Fruit fly (Drosophila melanogaster) whole organism, prepupa: ENCODE data around the gene CG15747.

Experiments
- Blimp-1 ChIP-seq: fragments of 200-800 bp; sonication (Bioruptor generic); optimal IDR thresholded peaks from 3 replicates; lab custom pipeline; 2017; ENCODE audit warnings: missing biosample characterization, missing genetic modification characterization, mild to moderate bottlenecking, moderate library complexity, missing genetic modification reagents
- CG10631 ChIP-seq: fragments of 200-800 bp; sonication (Bioruptor generic); optimal IDR thresholded peaks from 2 replicates; lab custom pipeline; 2016; ENCODE audit warnings: missing biosample characterization, missing genetic modification characterization
- CG10669 ChIP-seq: fragments of 200-800 bp; sonication (Bioruptor generic); optimal IDR thresholded peaks from 3 replicates; lab custom pipeline; 2018; ENCODE audit warnings: missing biosample characterization, mild to moderate bottlenecking, missing genetic modification characterization, moderate library complexity
- CG11294 ChIP-seq: fragments of 200-800 bp; sonication (Bioruptor generic); IDR thresholded peaks from 2 replicates; pipeline ENCODE4 v1.3.6; 2022; ENCODE audit warnings: missing biosample characterization, missing genetic modification characterization
- CG11762 ChIP-seq: fragments of 200-800 bp; sonication (Bioruptor generic); optimal IDR thresholded peaks from 3 replicates; lab custom pipeline; 2016; ENCODE audit warnings: missing biosample characterization, missing genetic modification characterization; ENCODE audit not compliant: insufficient read depth
- CG11902 ChIP-seq: fragments of 200-800 bp; sonication (Bioruptor generic); optimal IDR thresholded peaks from 3 replicates; lab custom pipeline; 2016; ENCODE audit warnings: missing biosample characterization, missing genetic modification characterization
- CG16779 ChIP-seq: fragments of 200-800 bp; sonication (Bioruptor generic); optimal IDR thresholded peaks from 3 replicates; lab custom pipeline; 2017; ENCODE audit warnings: missing biosample characterization, mild to moderate bottlenecking, missing genetic modification characterization
- CG3032 ChIP-seq: fragments of 200-800 bp; optimal IDR thresholded peaks from 2 replicates; lab custom pipeline; 2019; ENCODE audit warnings: missing biosample characterization, mild to moderate bottlenecking, missing genetic modification characterization, moderate library complexity
- CG32006 ChIP-seq: fragments of 200-800 bp; sonication (Bioruptor generic); optimal IDR thresholded peaks from 3 replicates; lab custom pipeline; 2017; ENCODE audit warnings: missing biosample characterization, mild to moderate bottlenecking, missing genetic modification characterization
- CG34406 ChIP-seq: fragments of 200-800 bp; sonication (Bioruptor generic); optimal IDR thresholded peaks from 3 replicates; lab custom pipeline; 2016; ENCODE audit warnings: missing biosample characterization, missing genetic modification characterization
- CG3919 ChIP-seq: fragments of 200-800 bp; sonication (Bioruptor generic); optimal IDR thresholded peaks from 3 replicates; lab custom pipeline; 2016; ENCODE audit warnings: missing biosample characterization, missing genetic modification characterization
- CG4318 ChIP-seq: fragments of 200-800 bp; sonication (Bioruptor generic); optimal IDR thresholded peaks from 3 replicates; lab custom pipeline; 2017; ENCODE audit warnings: missing biosample characterization, mild to moderate bottlenecking, missing genetic modification characterization
- CG6276 ChIP-seq: fragments of 200-800 bp; sonication (Bioruptor generic); optimal IDR thresholded peaks from 2 replicates; lab custom pipeline; 2017; ENCODE audit warnings: missing biosample characterization, mild to moderate bottlenecking, missing genetic modification characterization
- CG6792 ChIP-seq: fragments of 200-800 bp; sonication (Bioruptor generic); optimal IDR thresholded peaks from 3 replicates; lab custom pipeline; 2016; ENCODE audit warnings: missing biosample characterization, missing genetic modification characterization
- CG6808 ChIP-seq: fragments of 200-800 bp; sonication (Bioruptor generic); optimal IDR thresholded peaks from 3 replicates; lab custom pipeline; 2017; ENCODE audit warnings: missing biosample characterization, missing genetic modification characterization, mild to moderate bottlenecking, moderate library complexity, missing genetic modification reagents
- CG6854 ChIP-seq: fragments of 200-800 bp; sonication (Bioruptor generic); optimal IDR thresholded peaks from 2 replicates; lab custom pipeline; 2017; ENCODE audit warnings: missing biosample characterization, mild to moderate bottlenecking, missing genetic modification characterization
- CG7368 ChIP-seq: fragments of 200-800 bp; sonication (Bioruptor generic); optimal IDR thresholded peaks from 3 replicates; lab custom pipeline; 2016; ENCODE audit warnings: missing biosample characterization, missing genetic modification characterization
- CG8632 ChIP-seq: fragments of 200-800 bp; sonication (Bioruptor generic); optimal IDR thresholded peaks from 3 replicates; lab custom pipeline; 2016; ENCODE audit warnings: missing biosample characterization, missing genetic modification characterization
- Eip75B ChIP-seq: fragments of 200-800 bp; sonication (Bioruptor generic); optimal IDR thresholded peaks from 3 replicates; lab custom pipeline; 2016; ENCODE audit warnings: missing biosample characterization, missing genetic modification characterization
- Eip78C ChIP-seq: fragments of 200-800 bp; sonication (Bioruptor generic); peaks from one replicate; lab custom pipeline; 2016; ENCODE audit warnings: missing biosample characterization, missing genetic modification characterization
- Ets21C ChIP-seq: fragments of 200-800 bp; sonication (Bioruptor generic); optimal IDR thresholded peaks from 3 replicates; lab custom pipeline; 2016; ENCODE audit warnings: missing biosample characterization, missing genetic modification characterization
- Ets96B ChIP-seq: fragments of 200-800 bp; optimal IDR thresholded peaks from 2 replicates; lab custom pipeline; 2019; ENCODE audit warnings: missing biosample characterization, mild to moderate bottlenecking, missing genetic modification characterization, moderate library complexity
- Gug ChIP-seq: fragments of 200-800 bp; sonication (Bioruptor generic); IDR thresholded peaks from 2 replicates; pipeline ENCODE4 v1.3.6; 2022; ENCODE audit warnings: missing biosample characterization, missing genetic modification characterization
- Hr4 ChIP-seq: fragments of 200-800 bp; sonication (Bioruptor generic); optimal IDR thresholded peaks from 3 replicates; lab custom pipeline; 2016; ENCODE audit warnings: missing biosample characterization, missing genetic modification characterization
- Lpt ChIP-seq: fragments of 200-800 bp; sonication (Bioruptor generic); optimal IDR thresholded peaks from 3 replicates; lab custom pipeline; 2016; ENCODE audit warnings: missing biosample characterization, missing genetic modification characterization
- Met ChIP-seq: fragments of 200-800 bp; sonication (Bioruptor generic); optimal IDR thresholded peaks from 3 replicates; lab custom pipeline; 2016; ENCODE audit warnings: missing biosample characterization, missing genetic modification characterization
- OdsH ChIP-seq: fragments of 200-800 bp; sonication (Bioruptor generic); optimal IDR thresholded peaks from 3 replicates; lab custom pipeline; 2016; ENCODE audit warnings: missing biosample characterization, missing genetic modification characterization
- Sox102F ChIP-seq: fragments of 200-800 bp; sonication (Bioruptor generic); optimal IDR thresholded peaks from 2 replicates; lab custom pipeline; 2016; ENCODE audit warnings: missing biosample characterization, mild to moderate bottlenecking, missing genetic modification characterization
- Sox14 ChIP-seq: fragments of 200-800 bp; sonication (Bioruptor generic); optimal IDR thresholded peaks from 3 replicates; lab custom pipeline; 2016; ENCODE audit warnings: missing biosample characterization, missing genetic modification characterization
- Sox15 ChIP-seq: fragments of 200-800 bp; sonication (Bioruptor generic); optimal IDR thresholded peaks from 3 replicates; lab custom pipeline; 2016; ENCODE audit warnings: missing biosample characterization, missing genetic modification characterization
- achi ChIP-seq: fragments of 200-800 bp; sonication (Bioruptor generic); optimal IDR thresholded peaks from 3 replicates; lab custom pipeline; 2016; ENCODE audit warnings: missing biosample characterization, missing genetic modification characterization
- cyc ChIP-seq: fragments of 200-800 bp; sonication (Bioruptor generic); optimal IDR thresholded peaks from 3 replicates; lab custom pipeline; 2016; ENCODE audit warnings: missing biosample characterization, missing genetic modification characterization
- dac ChIP-seq: fragments of 200-800 bp; sonication (Bioruptor generic); optimal IDR thresholded peaks from 2 replicates; lab custom pipeline; 2017; ENCODE audit warnings: missing biosample characterization, mild to moderate bottlenecking, missing genetic modification characterization
- dsx ChIP-seq: fragments of 200-800 bp; optimal IDR thresholded peaks from 3 replicates; lab custom pipeline; 2019; ENCODE audit warnings: missing biosample characterization, mild to moderate bottlenecking, missing genetic modification characterization, moderate library complexity; ENCODE audit not compliant: poor library complexity, severe bottlenecking
- eg ChIP-seq: fragments of 200-800 bp; sonication (Bioruptor generic); IDR thresholded peaks from 3 replicates; pipeline ENCODE4 v1.3.6; 2022; ENCODE audit warnings: missing biosample characterization, missing genetic modification characterization
- esn ChIP-seq: fragments of 200-800 bp; sonication (Bioruptor generic); optimal IDR thresholded peaks from 2 replicates; lab custom pipeline; 2016; ENCODE audit warnings: missing biosample characterization, mild to moderate bottlenecking, missing genetic modification characterization, moderate library complexity
- fd59A ChIP-seq: fragments of 200-800 bp; sonication (Bioruptor generic); optimal IDR thresholded peaks from 2 replicates; lab custom pipeline; 2017; ENCODE audit warnings: missing biosample characterization, mild to moderate bottlenecking, missing genetic modification characterization, missing genetic modification reagents
- fd85E ChIP-seq: fragments of 200-800 bp; sonication (Bioruptor generic); optimal IDR thresholded peaks from 3 replicates; lab custom pipeline; 2016; ENCODE audit warnings: missing biosample characterization, missing genetic modification characterization
- lz ChIP-seq: fragments of 200-800 bp; sonication (Bioruptor generic); optimal IDR thresholded peaks from 3 replicates; lab custom pipeline; 2016; ENCODE audit warnings: missing biosample characterization, missing genetic modification characterization
- pdm3 ChIP-seq: fragments of 200-800 bp; sonication (Bioruptor generic); optimal IDR thresholded peaks from 3 replicates; lab custom pipeline; 2016; ENCODE audit warnings: missing biosample characterization, missing genetic modification characterization
- spab ChIP-seq: fragments of 200-800 bp; sonication (Bioruptor generic); optimal IDR thresholded peaks from 2 replicates; lab custom pipeline; 2017; ENCODE audit warnings: missing biosample characterization, mild to moderate bottlenecking, missing genetic modification characterization, missing genetic modification reagents
- ss ChIP-seq, 2 experiments: fragments of 200-800 bp; sonication (Bioruptor generic); optimal IDR thresholded peaks; 2 replicates in 1 of 2; 3 replicates in 1 of 2; lab custom pipeline; 2017 to 2018; ENCODE audit warnings: mild to moderate bottlenecking in 2 of 2, missing biosample characterization in 2 of 2, missing genetic modification characterization in 2 of 2, moderate library complexity in 1 of 2
- svp ChIP-seq: fragments of 200-800 bp; sonication (Bioruptor generic); peaks from one replicate; lab custom pipeline; 2016; ENCODE audit warnings: missing biosample characterization, missing genetic modification characterization

Gene CG15747

dm6 chrX:13383770-13384169, 45.7 kb downstream of the CG15747 start (continued):
- TF ChIP-seq Ets21C (GFP tag; lab: Kevin White, UChicago) (peak; percentile 52), CG11762 (GFP tag; lab: Kevin White, UChicago) (peak; percentile 2), fd85E (GFP tag; lab: Kevin White, UChicago) (no peak), Eip75B (GFP tag; lab: Kevin White, UChicago) (peak; percentile 45), Hr4 (GFP tag; lab: Kevin White, UChicago) (peak; percentile 51), esn (peak; percentile 74), Gug (peak; percentile 36; the same call in 1 of the 2 replicates), Eip78C (GFP tag; lab: Kevin White, UChicago) (peak; percentile 75), CG10631 (GFP tag; lab: Kevin White, UChicago) (peak; percentile 50), Met (peak; percentile 74), Ets96B (tag; lab: Kevin White, UChicago) (peak; percentile 18), fd59A (GFP tag; lab: Kevin White, UChicago) (no peak), spab (no peak), CG6808 (GFP tag; lab: Kevin White, UChicago) (peak; percentile 59), CG3032 (tag; lab: Kevin White, UChicago) (peak; percentile 15), CG7368 (GFP tag; lab: Kevin White, UChicago) (peak; percentile 35), CG11294 (GFP tag; lab: Robert Waterston, UW) (no peak), CG3919 (peak; percentile 71), achi (peak; percentile 49), CG16779 (tag; lab: Kevin White, UChicago) (no peak), cyc (GFP tag; lab: Kevin White, UChicago) (peak; percentile 71), eg (peak; percentile 63; the same call in 2 of the 3 replicates), CG10669 (GFP tag; lab: Kevin White, UChicago) (peak; percentile 41), dac (GFP tag; lab: Kevin White, UChicago) (peak; percentile 33), lz (peak; percentile 72), CG34406 (peak; percentile 53), Sox15 (GFP tag; lab: Kevin White, UChicago) (no peak), pdm3 (GFP tag; lab: Kevin White, UChicago) (peak; percentile 73)
- TF ChIP-seq, all 60 proteins: peak for 51

DNA sequence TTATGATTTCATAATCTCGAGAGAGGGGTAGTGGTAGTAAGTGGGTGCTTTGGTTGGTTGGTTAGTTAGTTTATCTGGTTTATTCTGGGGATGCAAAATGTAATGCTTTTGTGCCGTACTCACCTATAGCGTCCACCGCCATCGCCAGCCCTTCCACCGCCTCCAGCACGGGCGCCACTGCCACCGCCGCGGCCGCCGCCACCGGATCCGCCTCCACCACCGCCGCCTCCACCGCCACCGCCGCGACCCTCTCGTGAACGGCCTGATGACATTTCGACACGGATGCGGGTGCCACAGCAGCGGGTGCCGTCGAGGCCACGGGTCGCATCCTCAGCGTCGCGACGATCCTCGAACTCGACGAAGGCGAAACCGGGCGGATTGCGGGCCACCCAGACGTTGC, 46.1 kb downstream of the CG15747 start:
- TF ChIP-seq CG11294 (GFP tag; lab: Robert Waterston, UW) = no peak
- TF ChIP-seq CG11902 = no peak
- no peak for TF ChIP-seq Met
- TF ChIP-seq Blimp-1 (GFP tag; lab: Kevin White, UChicago) = no peak
- TF ChIP-seq svp (GFP tag; lab: Kevin White, UChicago) = no peak
- no peak for TF ChIP-seq fd85E (GFP tag; lab: Kevin White, UChicago)
- no peak for TF ChIP-seq dsx (GFP tag; lab: Kevin White, UChicago)

- TF ChIP-seq Lpt (GFP tag; lab: Kevin White, UChicago) (no peak), CG11902 (no peak), Sox102F (GFP tag; lab: Kevin White, UChicago) (peak; percentile 31), CG16779 (tag; lab: Kevin White, UChicago) (no peak), CG11294 (GFP tag; lab: Robert Waterston, UW) (no peak), Eip75B (GFP tag; lab: Kevin White, UChicago) (peak; percentile 13), ss (GFP tag; optimal IDR thresholded peaks at IDR 0.05; lab: Kevin White, UChicago) (peak in 1 of 2 experiments; percentile 60), CG6276 (GFP tag; lab: Kevin White, UChicago) (no peak), OdsH (GFP tag; lab: Kevin White, UChicago) (peak; percentile 26), Ets96B (tag; lab: Kevin White, UChicago) (no peak), Ets21C (GFP tag; lab: Kevin White, UChicago) (peak; percentile 21), CG3919 (peak; percentile 40), svp (GFP tag; lab: Kevin White, UChicago) (peak; percentile 69), achi (peak; percentile 43), CG6808 (GFP tag; lab: Kevin White, UChicago) (peak; percentile 7), Eip78C (GFP tag; lab: Kevin White, UChicago) (peak; percentile 71), CG10669 (GFP tag; lab: Kevin White, UChicago) (peak; percentile 14), CG8632 (GFP tag; lab: Kevin White, UChicago) (peak; percentile 35), CG6854 (GFP tag; lab: Kevin White, UChicago) (no peak), esn (peak; percentile 52), CG4318 (GFP tag; lab: Kevin White, UChicago) (no peak), CG6792 (peak; percentile 8), dac (GFP tag; lab: Kevin White, UChicago) (no peak), Hr4 (GFP tag; lab: Kevin White, UChicago) (peak; percentile 12), Met (peak; percentile 55), CG7368 (GFP tag; lab: Kevin White, UChicago) (no peak), Sox14 (peak; percentile 16), CG3032 (tag; lab: Kevin White, UChicago) (peak; percentile 22), CG32006 (peak; percentile 14)
These were observed 46.6 kb downstream of the CG15747 start, which contains the start of the genes Rbp1-like and Tim9a for dm6 chrX:13384583-13385342. TSS of gene Rbp1-like (minus strand) at chrX:13384877. TSS of gene Tim9a (plus strand) at chrX:13385210.
